Worm (Caenorhabditis elegans) whole organism, early embryonic: ENCODE results near the gene smc-4.

Experiments
- B0310.2 ChIP-seq: sonication (generic microtip); optimal IDR thresholded peaks from 2 replicates; lab custom pipeline; 2016; ENCODE audit warnings: mild to moderate bottlenecking, missing genetic modification characterization, missing compliant biosample characterization
- F13C5.2 ChIP-seq: sonication (generic microtip); optimal IDR thresholded peaks from 2 replicates; lab custom pipeline; 2017; ENCODE audit warnings: mild to moderate bottlenecking, missing genetic modification characterization, inconsistent platforms, missing compliant biosample characterization
- aly-1 ChIP-seq: sonication (generic microtip); optimal IDR thresholded peaks from 2 replicates; lab custom pipeline; 2016; ENCODE audit warnings: missing genetic modification characterization, missing compliant biosample characterization
- ama-1 ChIP-seq: fragments of 150-350 bp; optimal IDR thresholded peaks from 2 replicates; lab custom pipeline; 2014
- ceh-13 ChIP-seq: fragments of 200-800 bp; sonication (Bioruptor generic); optimal IDR thresholded peaks from 2 replicates; lab custom pipeline; 2018; ENCODE audit warnings: mild to moderate bottlenecking, missing genetic modification characterization, missing compliant biosample characterization
- ceh-36 ChIP-seq: sonication (generic microtip); optimal IDR thresholded peaks from 2 replicates; lab custom pipeline; 2016; ENCODE audit warnings: missing genetic modification characterization, inconsistent platforms, missing compliant biosample characterization
- ets-7 ChIP-seq: sonication (generic microtip); optimal IDR thresholded peaks from 2 replicates; lab custom pipeline; 2016; ENCODE audit warnings: missing genotype, missing genetic modification characterization, missing compliant biosample characterization
- flt-1 ChIP-seq: fragments of 200-800 bp; sonication (Bioruptor generic); IDR thresholded peaks from 2 replicates; pipeline ENCODE4 v1.3.6; 2022; ENCODE audit warnings: missing genetic modification characterization, missing compliant biosample characterization
- hmbx-1 ChIP-seq: sonication (generic microtip); optimal IDR thresholded peaks from 2 replicates; lab custom pipeline; 2016; ENCODE audit warnings: mild to moderate bottlenecking, missing genetic modification characterization, missing compliant biosample characterization
- hmg-4 ChIP-seq: fragments of 200-800 bp; sonication (Bioruptor generic); optimal IDR thresholded peaks from 2 replicates; lab custom pipeline; 2018; ENCODE audit warnings: mild to moderate bottlenecking, missing genetic modification characterization, missing compliant biosample characterization
- hnd-1 ChIP-seq: sonication (generic microtip); optimal IDR thresholded peaks from 2 replicates; lab custom pipeline; 2016; ENCODE audit warnings: missing genetic modification characterization, missing compliant biosample characterization
- pes-1 ChIP-seq: fragments of 200-800 bp; sonication (Bioruptor generic); IDR thresholded peaks from 2 replicates; pipeline ENCODE4 v1.3.6; 2022; ENCODE audit warnings: missing genetic modification reagents, missing genetic modification characterization, missing compliant biosample characterization
- scrt-1 ChIP-seq: fragments of 200-800 bp; sonication (Bioruptor generic); IDR thresholded peaks from 2 replicates; pipeline ENCODE4 v1.3.6; 2022; ENCODE audit warnings: missing genetic modification characterization, missing compliant biosample characterization
- sea-1 ChIP-seq: fragments of 200-800 bp; sonication (Bioruptor generic); conservative IDR thresholded peaks from 2 replicates; pipeline ENCODE4 v1.3.6; 2022; ENCODE audit warnings: missing genetic modification characterization, missing compliant biosample characterization
- tbx-11 ChIP-seq: fragments of 200-800 bp; sonication (Bioruptor generic); IDR thresholded peaks from 2 replicates; pipeline ENCODE4 v1.3.6; 2022; ENCODE audit warnings: missing genetic modification characterization, missing compliant biosample characterization
- tbx-37 ChIP-seq: fragments of 200-800 bp; sonication (Bioruptor generic); conservative IDR thresholded peaks from 2 replicates; pipeline ENCODE4 v1.3.6; 2022; ENCODE audit warnings: missing genetic modification reagents, missing genetic modification characterization, missing compliant biosample characterization
- tra-4 ChIP-seq: sonication (generic microtip); optimal IDR thresholded peaks from 2 replicates; lab custom pipeline; 2017; ENCODE audit warnings: missing genetic modification characterization, missing compliant biosample characterization

The smc-4 gene

DNA sequence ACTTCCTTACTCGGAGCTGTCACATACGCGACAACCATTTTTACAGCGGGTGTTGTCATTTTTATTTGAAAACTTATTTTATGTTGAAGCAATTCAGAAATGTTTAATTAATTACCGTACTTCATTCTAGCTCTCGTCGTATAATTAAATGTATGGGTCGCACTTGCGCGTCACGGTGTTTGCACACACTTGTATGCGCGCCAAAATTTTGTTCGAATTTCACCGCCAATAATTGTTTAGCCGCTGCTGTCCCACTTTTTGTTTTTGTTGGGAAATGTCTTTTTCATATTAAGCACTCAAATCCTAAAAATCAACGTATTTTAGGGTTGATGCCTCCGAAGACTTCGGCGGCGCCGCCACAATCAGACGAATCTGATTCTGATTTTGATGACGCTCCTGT is at the start of gene smc-4, which contains the start of gene F35G12.7:
smc-4 (plus strand) TSS at position 325 of the 400 bp plus-strand sequence.
F35G12.7 (minus strand) TSS at position 154 of the 400 bp plus-strand sequence.
- TF ChIP-seq flt-1 (GFP tag; lab: Robert Waterston, UW) = peak; percentile 43; the same call in 1 of the 2 replicates
- TF ChIP-seq F13C5.2 (tag; lab: Kevin White, UChicago) = peak; percentile 40
- peak; percentile 26 for TF ChIP-seq hmg-4 (GFP tag; lab: Kevin White, UChicago)
- TF ChIP-seq scrt-1 (GFP tag; lab: Robert Waterston, UW) = 0 out of 2 replicates have a peak, but pooled peaks have one; percentile 60
- TF ChIP-seq hnd-1 (tag; lab: Kevin White, UChicago) = no peak

DNA sequence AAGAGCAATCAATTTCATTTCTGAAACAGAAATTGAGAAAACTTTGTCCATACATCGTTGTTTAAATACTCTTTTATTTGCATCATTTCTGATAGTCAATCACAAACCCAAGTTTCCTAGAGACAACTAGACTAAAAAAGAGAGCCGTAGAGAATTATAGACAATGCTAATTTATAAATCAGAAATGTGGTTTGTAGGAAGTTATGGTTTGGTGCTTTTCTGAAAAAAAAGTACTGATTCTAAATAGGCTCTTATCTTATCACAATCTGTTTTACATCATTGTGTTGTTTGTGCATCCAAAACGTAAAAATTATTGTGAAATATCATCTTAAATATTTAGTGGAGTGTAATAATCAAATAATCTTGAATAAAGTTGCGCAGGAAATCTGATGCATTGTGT is 46.7 kb upstream of the smc-4 start, which contains the start of gene ugt-62:
ugt-62 (minus strand) TSS at position 20 of the 400 bp plus-strand sequence.
- TF ChIP-seq B0310.2 (tag; lab: Kevin White, UChicago) (no peak), ama-1 (lab: Kevin White, UChicago) (no peak), hnd-1 (tag; lab: Kevin White, UChicago) (no peak), F13C5.2 (tag; lab: Kevin White, UChicago) (no peak), ceh-36 (no peak), flt-1 (GFP tag; lab: Robert Waterston, UW) (no peak), tbx-37 (GFP tag; lab: Robert Waterston, UW) (no peak), ceh-13 (GFP tag; lab: Kevin White, UChicago) (no peak), pes-1 (GFP tag; lab: Robert Waterston, UW) (no peak)

DNA sequence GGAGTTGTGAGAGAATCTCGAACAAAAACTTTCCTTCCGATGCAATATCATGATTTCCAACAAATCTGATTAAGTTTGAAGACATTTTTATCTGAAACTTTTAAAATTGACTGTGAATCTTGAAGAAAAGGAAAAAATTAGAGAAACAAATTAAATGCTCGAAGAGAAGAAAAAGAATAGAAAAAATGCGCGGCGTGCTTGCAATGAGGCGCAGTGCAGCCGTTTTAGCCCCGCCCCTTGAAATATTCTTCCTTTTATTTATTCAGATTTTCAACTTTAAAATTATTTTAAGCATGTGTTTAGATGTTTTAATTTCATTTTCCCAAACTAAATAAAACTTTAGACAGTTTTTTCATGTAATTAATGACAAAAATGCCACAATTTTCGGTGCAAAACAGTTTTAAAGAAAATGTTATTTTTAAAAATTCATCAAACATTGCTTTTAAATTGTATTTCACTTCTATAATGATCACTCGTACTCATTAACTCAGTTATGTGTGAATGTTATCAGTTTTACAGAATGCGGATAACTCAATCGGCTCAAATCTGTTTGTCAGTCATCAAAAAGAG is 44.9 kb upstream of the smc-4 start, which contains the start of the genes mrps-34 and cisd-3.1:
mrps-34 (minus strand) TSS at position 91 of the 570 bp plus-strand sequence.
cisd-3.1 (plus strand) TSS at position 520 of the 570 bp plus-strand sequence.
- TF ChIP-seq ama-1 (lab: Kevin White, UChicago) (no peak), scrt-1 (GFP tag; lab: Robert Waterston, UW) (no peak), sea-1 (GFP tag; lab: Robert Waterston, UW) (no peak), tbx-37 (GFP tag; lab: Robert Waterston, UW) (no peak), tbx-11 (no peak), ceh-13 (GFP tag; lab: Kevin White, UChicago) (no peak), B0310.2 (tag; lab: Kevin White, UChicago) (no peak), pes-1 (GFP tag; lab: Robert Waterston, UW) (no peak), tra-4 (tag; lab: Kevin White, UChicago) (no peak), flt-1 (GFP tag; lab: Robert Waterston, UW) (peak; percentile 30; the same call in 1 of the 2 replicates), F13C5.2 (tag; lab: Kevin White, UChicago) (peak; percentile 38), hmbx-1 (no peak), ceh-36 (no peak), hnd-1 (tag; lab: Kevin White, UChicago) (peak; percentile 18), ets-7 (tag; lab: Kevin White, UChicago) (no peak), aly-1 (tag; lab: Kevin White, UChicago) (no peak), hmg-4 (GFP tag; lab: Kevin White, UChicago) (no peak)

DNA sequence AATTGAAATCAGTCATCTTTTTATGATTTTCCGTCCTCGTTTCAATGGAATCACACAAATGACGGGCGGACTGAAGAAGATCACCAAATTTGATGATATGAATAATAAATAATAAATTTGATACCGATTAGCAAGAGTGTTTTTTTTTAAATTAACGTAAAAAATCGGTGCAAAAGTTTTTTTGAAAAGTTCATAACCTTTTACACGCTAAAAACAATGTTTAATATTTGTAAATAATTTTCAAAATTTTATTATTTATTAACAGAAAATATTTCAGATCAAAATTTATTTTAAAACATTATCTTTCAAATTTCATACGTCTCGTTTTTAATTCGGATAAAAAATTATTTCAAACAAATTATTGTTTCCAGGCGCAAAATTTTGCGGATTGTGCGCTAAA is 42.3 kb upstream of the smc-4 start, which contains the start of gene M88.3:
M88.3 (minus strand) TSS at position 101 of the 400 bp plus-strand sequence.
- TF ChIP-seq F13C5.2 (tag; lab: Kevin White, UChicago) = no peak
- TF ChIP-seq B0310.2 (tag; lab: Kevin White, UChicago) = no peak
- no peak for TF ChIP-seq ceh-36
- TF ChIP-seq sea-1 (GFP tag; lab: Robert Waterston, UW) = no peak
- TF ChIP-seq hmbx-1 = no peak
- TF ChIP-seq pes-1 (GFP tag; lab: Robert Waterston, UW) = no peak
- TF ChIP-seq tbx-11 = no peak
- TF ChIP-seq hnd-1 (tag; lab: Kevin White, UChicago) = no peak
- no peak for TF ChIP-seq ceh-13 (GFP tag; lab: Kevin White, UChicago)
- no peak for TF ChIP-seq flt-1 (GFP tag; lab: Robert Waterston, UW)
- no peak for TF ChIP-seq tra-4 (tag; lab: Kevin White, UChicago)
- no peak for TF ChIP-seq tbx-37 (GFP tag; lab: Robert Waterston, UW)
- TF ChIP-seq aly-1 (tag; lab: Kevin White, UChicago) = no peak

DNA sequence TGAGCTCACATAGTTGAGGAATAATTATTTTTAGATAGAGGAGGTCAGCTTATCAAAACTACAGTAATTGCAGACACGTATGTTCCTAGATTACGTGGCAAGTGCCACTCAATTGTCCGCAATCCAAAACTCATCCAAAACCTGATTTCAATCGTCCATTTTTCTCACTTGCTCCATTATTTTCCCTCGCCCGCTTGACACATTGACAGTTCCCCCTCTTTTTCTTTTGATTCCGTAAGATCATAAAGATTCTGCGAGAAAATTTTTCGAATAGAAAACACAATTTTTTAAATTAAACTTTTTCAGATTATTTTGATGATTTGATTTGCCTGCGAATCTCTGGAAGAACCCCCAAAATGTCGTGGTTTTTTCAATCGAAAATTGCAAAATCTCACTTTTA is 38.6 kb upstream of the smc-4 start, which contains the start of gene M88.4:
M88.4 (plus strand) TSS at position 301 of the 400 bp plus-strand sequence.
- TF ChIP-seq ceh-36 (no peak), sea-1 (GFP tag; lab: Robert Waterston, UW) (no peak), flt-1 (GFP tag; lab: Robert Waterston, UW) (no peak), hmbx-1 (no peak), tra-4 (tag; lab: Kevin White, UChicago) (no peak), pes-1 (GFP tag; lab: Robert Waterston, UW) (no peak)

DNA sequence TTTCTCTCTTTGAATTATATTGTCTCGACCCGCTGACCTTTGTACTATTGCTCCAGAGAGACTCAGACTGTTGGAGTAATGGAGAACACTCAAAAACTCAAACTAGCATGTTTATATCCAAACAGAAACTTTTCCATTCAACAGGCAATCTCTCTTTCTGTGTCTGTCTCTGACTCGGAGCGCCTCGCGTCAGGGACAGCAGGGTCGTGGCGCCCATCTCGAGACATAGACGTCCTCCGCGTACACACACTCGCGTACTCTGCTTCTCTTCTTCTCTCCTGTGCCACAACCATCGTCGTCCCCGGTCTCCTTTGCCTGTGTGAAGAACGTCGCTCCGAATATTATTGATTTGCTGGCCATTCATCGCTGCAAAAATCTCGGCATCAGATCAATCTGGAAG is 35.3 kb upstream of the smc-4 start:
- no peak for TF ChIP-seq ceh-36
- TF ChIP-seq tbx-11 = no peak
- TF ChIP-seq ama-1 (lab: Kevin White, UChicago) = no peak
- no peak for TF ChIP-seq F13C5.2 (tag; lab: Kevin White, UChicago)
- no peak for TF ChIP-seq scrt-1 (GFP tag; lab: Robert Waterston, UW)
- no peak for TF ChIP-seq aly-1 (tag; lab: Kevin White, UChicago)
- no peak for TF ChIP-seq tra-4 (tag; lab: Kevin White, UChicago)
- TF ChIP-seq hnd-1 (tag; lab: Kevin White, UChicago) = no peak
- TF ChIP-seq pes-1 (GFP tag; lab: Robert Waterston, UW) = no peak
- no peak for TF ChIP-seq hmbx-1
- TF ChIP-seq tbx-37 (GFP tag; lab: Robert Waterston, UW) = no peak
- TF ChIP-seq sea-1 (GFP tag; lab: Robert Waterston, UW) = no peak
- TF ChIP-seq ceh-13 (GFP tag; lab: Kevin White, UChicago) = no peak
- TF ChIP-seq hmg-4 (GFP tag; lab: Kevin White, UChicago) = no peak
- TF ChIP-seq ets-7 (tag; lab: Kevin White, UChicago) = no peak

DNA sequence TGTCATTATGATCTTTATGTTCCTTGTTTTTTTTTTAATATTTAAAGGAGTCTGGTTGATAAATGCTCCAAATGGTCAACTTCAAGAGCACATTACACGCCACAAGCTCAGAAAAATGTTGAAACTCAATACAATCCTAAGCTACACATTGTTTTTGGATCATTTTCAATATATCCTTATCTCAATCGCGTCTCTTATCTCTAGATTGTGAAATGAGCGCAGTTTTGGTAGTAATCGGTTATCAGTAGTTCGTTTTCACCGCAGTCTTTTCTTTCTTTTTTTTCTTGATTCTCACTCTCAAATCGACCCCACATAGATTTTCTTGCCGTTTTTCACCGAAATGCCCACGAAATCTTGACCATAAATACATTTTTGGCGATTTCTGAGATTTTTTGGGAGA is 34.4 kb upstream of the smc-4 start:
- no peak for TF ChIP-seq ets-7 (tag; lab: Kevin White, UChicago)
- TF ChIP-seq aly-1 (tag; lab: Kevin White, UChicago) = no peak
- TF ChIP-seq pes-1 (GFP tag; lab: Robert Waterston, UW) = no peak
- TF ChIP-seq sea-1 (GFP tag; lab: Robert Waterston, UW) = no peak
- no peak for TF ChIP-seq ama-1 (lab: Kevin White, UChicago)
- no peak for TF ChIP-seq ceh-36
- no peak for TF ChIP-seq hnd-1 (tag; lab: Kevin White, UChicago)
- TF ChIP-seq hmbx-1 = no peak
- TF ChIP-seq ceh-13 (GFP tag; lab: Kevin White, UChicago) = no peak
- no peak for TF ChIP-seq tbx-11
- no peak for TF ChIP-seq scrt-1 (GFP tag; lab: Robert Waterston, UW)
